Worm (Caenorhabditis elegans) whole organism, L1 larva: ENCODE measurements around the gene F39G3.5.

Source experiments
- C16A3.4 ChIP-seq: fragments of 150-350 bp; optimal IDR thresholded peaks from 2 replicates; lab custom pipeline; 2014; ENCODE audit warnings: missing biosample characterization, missing genetic modification characterization
- F16B12.6 ChIP-seq: fragments of 150-350 bp; optimal IDR thresholded peaks from 2 replicates; lab custom pipeline; 2014; ENCODE audit warnings: missing biosample characterization, missing genetic modification characterization
- aha-1 ChIP-seq: fragments of 150-350 bp; optimal IDR thresholded peaks from 2 replicates; lab custom pipeline; 2014; ENCODE audit warnings: missing biosample characterization, missing genetic modification characterization
- aly-2 ChIP-seq: fragments of 150-350 bp; optimal IDR thresholded peaks from 2 replicates; lab custom pipeline; 2014; ENCODE audit warnings: missing biosample characterization, missing genetic modification characterization
- ama-1 ChIP-seq: fragments of 150-350 bp; optimal IDR thresholded peaks from 2 replicates; lab custom pipeline; 2014
- blmp-1 ChIP-seq: fragments of 150-350 bp; optimal IDR thresholded peaks from 2 replicates; lab custom pipeline; 2014; ENCODE audit warnings: missing biosample characterization, missing genetic modification characterization
- ceh-63 ChIP-seq: fragments of 200-800 bp; sonication (Bioruptor generic); optimal IDR thresholded peaks from 2 replicates; lab custom pipeline; 2018; ENCODE audit warnings: mild to moderate bottlenecking, missing genetic modification characterization, missing compliant biosample characterization
- ceh-90 ChIP-seq: sonication (generic microtip); optimal IDR thresholded peaks from 2 replicates; lab custom pipeline; 2016; ENCODE audit warnings: missing genetic modification characterization, missing compliant biosample characterization
- dpl-1 ChIP-seq, 3 experiments: fragments of 150-350 bp in 2 of 3; sonication (generic microtip) in 1 of 3; optimal IDR thresholded peaks; 2 replicates each; lab custom pipeline; 2014 to 2017; ENCODE audit warnings: missing biosample characterization in 3 of 3, missing genetic modification characterization in 3 of 3, missing genetic modification reagents in 3 of 3
- efl-1 ChIP-seq, 4 experiments: fragments of 150-350 bp; optimal IDR thresholded peaks in 3 of 4; peaks in 1 of 4; 1 replicate in 1 of 4; 2 replicates in 3 of 4; lab custom pipeline; 2014; ENCODE audit warnings: missing biosample characterization in 2 of 4, missing genetic modification characterization in 2 of 4, missing genetic modification reagents in 2 of 4
- efl-3 ChIP-seq: fragments of 200-800 bp; sonication (Bioruptor generic); optimal IDR thresholded peaks from 2 replicates; lab custom pipeline; 2018; ENCODE audit warnings: mild to moderate bottlenecking, missing genetic modification characterization, missing compliant biosample characterization
- elt-2 ChIP-seq: sonication (generic microtip); optimal IDR thresholded peaks from 2 replicates; lab custom pipeline; 2016; ENCODE audit warnings: missing genetic modification characterization, mild to moderate bottlenecking, inconsistent platforms, missing compliant biosample characterization, missing genetic modification reagents
- ets-5 ChIP-seq: fragments of 200-800 bp; sonication (Bioruptor generic); IDR thresholded peaks from 2 replicates; pipeline ENCODE4 v1.3.6; 2022; ENCODE audit warnings: missing genetic modification characterization, missing compliant biosample characterization
- fkh-10 ChIP-seq: sonication (generic microtip); optimal IDR thresholded peaks from 2 replicates; lab custom pipeline; 2017; ENCODE audit warnings: missing biosample characterization, missing genetic modification reagents, missing genetic modification characterization
- fos-1 ChIP-seq: fragments of 150-350 bp; optimal IDR thresholded peaks from 2 replicates; lab custom pipeline; 2014; ENCODE audit warnings: missing biosample characterization, missing genetic modification characterization
- hlh-4 ChIP-seq: sonication (generic microtip); optimal IDR thresholded peaks from 2 replicates; lab custom pipeline; 2016; ENCODE audit warnings: mild to moderate bottlenecking, missing genetic modification characterization, missing compliant biosample characterization
- isw-1 ChIP-seq: fragments of 200-800 bp; sonication (Bioruptor generic); IDR thresholded peaks from 2 replicates; pipeline ENCODE4 v1.3.6; 2022; ENCODE audit warnings: missing genetic modification characterization, missing compliant biosample characterization
- lin-35 ChIP-seq, 2 experiments: fragments of 150-350 bp; optimal IDR thresholded peaks; 2 replicates each; lab custom pipeline; 2014; ENCODE audit warnings: missing biosample characterization in 2 of 2, missing genetic modification characterization in 2 of 2, missing genetic modification reagents in 2 of 2
- nhr-11 ChIP-seq: fragments of 150-350 bp; optimal IDR thresholded peaks from 2 replicates; lab custom pipeline; 2014; ENCODE audit warnings: missing biosample characterization, missing genetic modification characterization
- nhr-20 ChIP-seq: sonication (generic microtip); optimal IDR thresholded peaks from 2 replicates; lab custom pipeline; 2016; ENCODE audit warnings: mild to moderate bottlenecking, missing genetic modification characterization, missing compliant biosample characterization
- nhr-47 ChIP-seq: sonication (generic microtip); optimal IDR thresholded peaks from 2 replicates; lab custom pipeline; 2016; ENCODE audit warnings: mild to moderate bottlenecking, missing genetic modification characterization, moderate library complexity, missing compliant biosample characterization
- nhr-84 ChIP-seq: sonication (generic microtip); optimal IDR thresholded peaks from 2 replicates; lab custom pipeline; 2017; ENCODE audit warnings: missing biosample characterization, missing genetic modification characterization
- nhr-85 ChIP-seq: sonication (generic microtip); peaks from one replicate; lab custom pipeline; 2016; ENCODE audit warnings: missing genetic modification characterization, inconsistent platforms, missing compliant biosample characterization
- nhr-90 ChIP-seq: sonication (generic microtip); optimal IDR thresholded peaks from 2 replicates; lab custom pipeline; 2016; ENCODE audit warnings: mild to moderate bottlenecking, missing genetic modification characterization, missing compliant biosample characterization; ENCODE audit not compliant: poor library complexity
- pag-3 ChIP-seq: sonication (generic microtip); optimal IDR thresholded peaks from 2 replicates; lab custom pipeline; 2017; ENCODE audit warnings: missing genetic modification characterization, mild to moderate bottlenecking, missing compliant biosample characterization, antibody characterized with exemption, borderline replicate concordance; ENCODE audit not compliant: insufficient read depth
- pqm-1 ChIP-seq: sonication (generic microtip); optimal IDR thresholded peaks from 3 replicates; lab custom pipeline; 2017; ENCODE audit warnings: missing biosample characterization, missing genetic modification characterization
- sox-4 ChIP-seq: sonication (generic microtip); optimal IDR thresholded peaks from 2 replicates; lab custom pipeline; 2016; ENCODE audit warnings: missing genetic modification characterization, missing compliant biosample characterization
- sptf-1 ChIP-seq: fragments of 150-350 bp; optimal IDR thresholded peaks from 2 replicates; lab custom pipeline; 2014; ENCODE audit warnings: missing biosample characterization, missing genetic modification characterization
- unc-130 ChIP-seq: fragments of 150-350 bp; optimal IDR thresholded peaks from 2 replicates; lab custom pipeline; 2017; ENCODE audit warnings: missing biosample characterization, missing genetic modification characterization, inconsistent platforms
- xbp-1 ChIP-seq: sonication (generic microtip); optimal IDR thresholded peaks from 2 replicates; lab custom pipeline; 2016; ENCODE audit warnings: missing genetic modification characterization, missing compliant biosample characterization

Gene F39G3.5

ce11 chrV:4700189-4700588 lies 22.2 kb upstream of the F39G3.5 start, which contains the start of gene ZC266.1:
Gene ZC266.1, minus strand, starts transcription at chrV:4700289.
- TF ChIP-seq dpl-1 (GFP tag; optimal IDR thresholded peaks at IDR 0.05; lab: Kevin White, UChicago) (no peak), isw-1 (no peak), F16B12.6 (tag; lab: Kevin White, UChicago) (no peak), efl-1 (optimal IDR thresholded peaks at IDR 0.05; lab: Kevin White, UChicago) (no peak), efl-1 (GFP tag; optimal IDR thresholded peaks at IDR 0.05 in 1 of 2; lab: Kevin White, UChicago) (peak in 1 of 2 experiments; percentile 11), ets-5 (GFP tag; lab: Robert Waterston, UW) (no peak)

ce11 chrV:4707646-4708045 lies 14.8 kb upstream of the F39G3.5 start:
- TF ChIP-seq hlh-4 (tag; lab: Kevin White, UChicago) (peak; percentile 96), nhr-47 (tag; lab: Kevin White, UChicago) (peak; percentile 2), isw-1 (no peak)
- TF ChIP-seq, all 84 proteins: peak for 2

ce11 chrV:4710464-4710863 lies 11.9 kb upstream of the F39G3.5 start, which contains the start of gene oac-24:
Gene oac-24, plus strand, starts transcription at chrV:4710764.
- TF ChIP-seq C16A3.4, result no peak
- no peak for TF ChIP-seq efl-1 (optimal IDR thresholded peaks at IDR 0.05; lab: Kevin White, UChicago)
- TF ChIP-seq efl-1 (GFP tag; optimal IDR thresholded peaks at IDR 0.05 in 1 of 2; lab: Kevin White, UChicago), result peak in 1 of 2 experiments; percentile 62

- TF ChIP-seq efl-1 (optimal IDR thresholded peaks at IDR 0.05; lab: Kevin White, UChicago) (no peak), efl-1 (GFP tag; optimal IDR thresholded peaks at IDR 0.05 in 1 of 2; lab: Kevin White, UChicago) (peak in 1 of 2 experiments; percentile 66), lin-35 (GFP tag; optimal IDR thresholded peaks at IDR 0.05; lab: Kevin White, UChicago) (peak in 1 of 2 experiments; percentile 7), sptf-1 (tag; lab: Kevin White, UChicago) (no peak), nhr-85 (tag; lab: Kevin White, UChicago) (peak; percentile 31), aha-1 (tag; lab: Kevin White, UChicago) (no peak), nhr-90 (peak; percentile 8), nhr-20 (tag; lab: Kevin White, UChicago) (peak; percentile 42), elt-2 (tag; lab: Kevin White, UChicago) (peak; percentile 51)
Measured at ce11 chrV:4719965-4720364, 2.4 kb upstream of the F39G3.5 start, which contains the start of gene prx-6. Gene prx-6, minus strand, starts transcription at chrV:4720093.

ce11 chrV:4720884-4721464 lies 1.4 kb upstream of the F39G3.5 start:
- peak; percentile 54 for TF ChIP-seq elt-2 (tag; lab: Kevin White, UChicago)
- no peak for TF ChIP-seq ama-1 (lab: Kevin White, UChicago)
- TF ChIP-seq efl-1 (optimal IDR thresholded peaks at IDR 0.05; lab: Kevin White, UChicago), result no peak
- TF ChIP-seq efl-1 (GFP tag; optimal IDR thresholded peaks at IDR 0.05 in 1 of 2; lab: Kevin White, UChicago), result peak in 1 of 2 experiments; percentile 27
- TF ChIP-seq dpl-1 (GFP tag; optimal IDR thresholded peaks at IDR 0.05; lab: Kevin White, UChicago), result no peak
- peak in 1 of 2 experiments; percentile 44 for TF ChIP-seq lin-35 (GFP tag; optimal IDR thresholded peaks at IDR 0.05; lab: Kevin White, UChicago)

ce11 chrV:4724453-4724852 lies 2.0 kb downstream of the F39G3.5 start, which contains the start of gene F39G3.4:
Gene F39G3.4, plus strand, starts transcription at chrV:4724753.
- TF ChIP-seq blmp-1 (no peak), unc-130 (no peak), nhr-84 (tag; lab: Kevin White, UChicago) (no peak), fos-1 (tag; lab: Kevin White, UChicago) (no peak), ceh-63 (no peak), fkh-10 (GFP tag; lab: Kevin White, UChicago) (no peak), pag-3 (no peak), ets-5 (GFP tag; lab: Robert Waterston, UW) (no peak), nhr-11 (tag; lab: Kevin White, UChicago) (no peak), xbp-1 (no peak), aly-2 (tag; lab: Kevin White, UChicago) (no peak), efl-3 (GFP tag; lab: Kevin White, UChicago) (no peak), sox-4 (no peak), pqm-1 (tag; lab: Kevin White, UChicago) (no peak), ceh-90 (tag; lab: Kevin White, UChicago) (no peak)
